Worm (Caenorhabditis elegans) whole organism, L4 larva: ENCODE measurements around the gene M02D8.5.
A peak's percentile ranks its signal among the peaks of the same experiment; 100 is the strongest.

ENCODE experiments used
- F26F4.8 ChIP-seq: fragments of 200-800 bp; sonication (Bioruptor generic); conservative IDR thresholded peaks from 2 replicates; pipeline ENCODE4 v1.3.6; 2022; ENCODE audit warnings: missing genetic modification characterization, missing compliant biosample characterization
- F44E2.7 ChIP-seq: fragments of 200-800 bp; sonication (Bioruptor generic); IDR thresholded peaks from 2 replicates; pipeline ENCODE4 v2.1.2; 2022; ENCODE audit warnings: missing genetic modification characterization, missing compliant biosample characterization
- T20F7.1 ChIP-seq: fragments of 200-800 bp; sonication (Bioruptor generic); optimal IDR thresholded peaks from 2 replicates; lab custom pipeline; 2018; ENCODE audit warnings: mild to moderate bottlenecking, missing genetic modification characterization, missing compliant biosample characterization
- T26A8.4 ChIP-seq: fragments of 200-800 bp; sonication (Bioruptor generic); IDR thresholded peaks from 2 replicates; pipeline ENCODE4 v1.3.6; 2022; ENCODE audit warnings: missing genetic modification characterization, missing compliant biosample characterization
- ZK546.5 ChIP-seq, 2 experiments: sonication (generic microtip); optimal IDR thresholded peaks; 2 replicates each; lab custom pipeline; 2017; ENCODE audit warnings: missing biosample characterization in 2 of 2, missing genetic modification characterization in 2 of 2
- aly-2 ChIP-seq: sonication (generic microtip); optimal IDR thresholded peaks from 2 replicates; lab custom pipeline; 2018; ENCODE audit warnings: missing biosample characterization, missing genetic modification characterization
- arid-1 ChIP-seq: fragments of 200-800 bp; sonication (Bioruptor generic); conservative IDR thresholded peaks from 2 replicates; pipeline ENCODE4 v1.3.6; 2022; ENCODE audit warnings: missing genetic modification reagents, missing genetic modification characterization, missing compliant biosample characterization
- ceh-20 ChIP-seq: fragments of 200-800 bp; sonication (Bioruptor generic); IDR thresholded peaks from 2 replicates; pipeline ENCODE4 v1.3.6; 2022; ENCODE audit warnings: missing genetic modification reagents, missing genetic modification characterization, missing compliant biosample characterization
- ceh-62 ChIP-seq: sonication (generic microtip); optimal IDR thresholded peaks from 2 replicates; lab custom pipeline; 2017; ENCODE audit warnings: missing biosample characterization, missing genetic modification characterization
- ceh-82 ChIP-seq: sonication (generic microtip); optimal IDR thresholded peaks from 2 replicates; lab custom pipeline; 2017; ENCODE audit warnings: missing biosample characterization, missing genetic modification characterization
- ctbp-1 ChIP-seq: fragments of 200-800 bp; sonication (Bioruptor generic); IDR thresholded peaks from 2 replicates; pipeline ENCODE4 v1.3.6; 2022; ENCODE audit warnings: missing genetic modification reagents, missing genetic modification characterization, missing compliant biosample characterization
- daf-16 ChIP-seq, 3 experiments: sonication (generic microtip); optimal IDR thresholded peaks; 2 replicates each; lab custom pipeline; 2016 to 2017; ENCODE audit warnings: missing genetic modification characterization in 3 of 3, missing genetic modification reagents in 3 of 3, mild to moderate bottlenecking in 2 of 3, missing compliant biosample characterization in 2 of 3, missing biosample characterization in 1 of 3, moderate library complexity in 1 of 3
- dpl-1 ChIP-seq: fragments of 150-350 bp; optimal IDR thresholded peaks from 2 replicates; lab custom pipeline; 2014; ENCODE audit warnings: missing biosample characterization, missing genetic modification reagents, missing genetic modification characterization
- egl-27 ChIP-seq: sonication (generic microtip); optimal IDR thresholded peaks from 3 replicates; lab custom pipeline; 2017; ENCODE audit warnings: missing biosample characterization, missing genetic modification reagents, missing genetic modification characterization
- fos-1 ChIP-seq: fragments of 150-350 bp; optimal IDR thresholded peaks from 2 replicates; lab custom pipeline; 2014; ENCODE audit warnings: missing biosample characterization, missing genetic modification characterization
- gei-8 ChIP-seq: fragments of 200-800 bp; sonication (Bioruptor generic); optimal IDR thresholded peaks from 2 replicates; lab custom pipeline; 2018; ENCODE audit warnings: mild to moderate bottlenecking, missing genetic modification characterization, missing compliant biosample characterization
- hif-1 ChIP-seq, 2 experiments: sonication (generic microtip); optimal IDR thresholded peaks; 2 replicates each; lab custom pipeline; 2016 to 2017; ENCODE audit warnings: missing compliant biosample characterization in 2 of 2, missing genetic modification characterization in 2 of 2, missing genetic modification reagents in 2 of 2, missing genotype in 2 of 2, mild to moderate bottlenecking in 1 of 2
- hlh-11 ChIP-seq: fragments of 200-800 bp; sonication (Bioruptor generic); optimal IDR thresholded peaks from 2 replicates; lab custom pipeline; 2018; ENCODE audit warnings: mild to moderate bottlenecking, missing genetic modification characterization, missing compliant biosample characterization
- hmg-1.1 ChIP-seq: fragments of 200-800 bp; sonication (Bioruptor generic); IDR thresholded peaks from 2 replicates; pipeline ENCODE4 v1.3.6; 2022; ENCODE audit warnings: missing genetic modification reagents, missing genetic modification characterization, missing compliant biosample characterization
- jun-1 ChIP-seq: fragments of 150-350 bp; optimal IDR thresholded peaks from 2 replicates; lab custom pipeline; 2014; ENCODE audit warnings: missing biosample characterization, missing genetic modification reagents, missing genetic modification characterization
- lin-1 ChIP-seq: fragments of 200-800 bp; sonication (Bioruptor generic); IDR thresholded peaks from 2 replicates; pipeline ENCODE4 v1.3.6; 2022; ENCODE audit warnings: missing genetic modification reagents, missing genetic modification characterization, missing compliant biosample characterization
- lin-13 ChIP-seq: fragments of 150-350 bp; optimal IDR thresholded peaks from 2 replicates; lab custom pipeline; 2014; ENCODE audit warnings: missing biosample characterization, missing genetic modification reagents, missing genetic modification characterization
- lin-15B ChIP-seq: fragments of 150-350 bp; sonication (generic microtip); optimal IDR thresholded peaks from 3 replicates; lab custom pipeline; 2014; ENCODE audit warnings: missing biosample characterization, missing genetic modification characterization
- lir-3 ChIP-seq: sonication (generic microtip); optimal IDR thresholded peaks from 2 replicates; lab custom pipeline; 2016; ENCODE audit warnings: mild to moderate bottlenecking, missing genetic modification characterization, missing compliant biosample characterization
- lsy-2 ChIP-seq, 2 experiments: fragments of 150-350 bp in 1 of 2; sonication (generic microtip) in 1 of 2; optimal IDR thresholded peaks; 2 replicates each; lab custom pipeline; 2014 to 2017; ENCODE audit warnings: missing biosample characterization in 2 of 2, missing genetic modification characterization in 2 of 2
- madf-9 ChIP-seq: fragments of 200-800 bp; sonication (Bioruptor generic); conservative IDR thresholded peaks from 2 replicates; pipeline ENCODE4 v1.3.6; 2022; ENCODE audit warnings: missing genetic modification reagents, missing genetic modification characterization, missing compliant biosample characterization
- mes-2 ChIP-seq: sonication (generic microtip); optimal IDR thresholded peaks from 2 replicates; lab custom pipeline; 2016; ENCODE audit warnings: missing genotype, mild to moderate bottlenecking, missing genetic modification characterization, missing compliant biosample characterization; ENCODE audit not compliant: poor library complexity, severe bottlenecking
- nhr-102 ChIP-seq: sonication (generic microtip); optimal IDR thresholded peaks from 2 replicates; lab custom pipeline; 2016; ENCODE audit warnings: mild to moderate bottlenecking, missing genetic modification characterization, moderate library complexity, missing compliant biosample characterization
- nhr-11 ChIP-seq: fragments of 150-350 bp; optimal IDR thresholded peaks from 2 replicates; lab custom pipeline; 2014; ENCODE audit warnings: missing biosample characterization, missing genetic modification characterization
- nhr-111 ChIP-seq: fragments of 200-800 bp; sonication (Bioruptor generic); optimal IDR thresholded peaks from 2 replicates; lab custom pipeline; 2018; ENCODE audit warnings: mild to moderate bottlenecking, missing genetic modification characterization, missing compliant biosample characterization
- nhr-237 ChIP-seq: sonication (generic microtip); optimal IDR thresholded peaks from 2 replicates; lab custom pipeline; 2017; ENCODE audit warnings: missing biosample characterization, missing genetic modification characterization
- nhr-25 ChIP-seq: sonication (generic microtip); optimal IDR thresholded peaks from 2 replicates; lab custom pipeline; 2017; ENCODE audit warnings: missing genetic modification characterization, mild to moderate bottlenecking, missing compliant biosample characterization, antibody characterized with exemption, moderate library complexity, borderline replicate concordance; ENCODE audit not compliant: insufficient read depth
- nhr-41 ChIP-seq: fragments of 200-800 bp; sonication (Bioruptor generic); IDR thresholded peaks from 2 replicates; pipeline ENCODE4 v1.3.6; 2022; ENCODE audit warnings: missing genetic modification reagents, missing genetic modification characterization, missing compliant biosample characterization
- nhr-42 ChIP-seq: fragments of 200-800 bp; sonication (Bioruptor generic); IDR thresholded peaks from 2 replicates; pipeline ENCODE4 v1.3.6; 2022; ENCODE audit warnings: missing genetic modification characterization, missing compliant biosample characterization
- nhr-48 ChIP-seq: sonication (generic microtip); optimal IDR thresholded peaks from 2 replicates; lab custom pipeline; 2016; ENCODE audit warnings: mild to moderate bottlenecking, missing genetic modification characterization, missing compliant biosample characterization
- nhr-76 ChIP-seq: fragments of 150-350 bp; optimal IDR thresholded peaks from 2 replicates; lab custom pipeline; 2014; ENCODE audit warnings: missing biosample characterization, missing genetic modification characterization
- pha-4 ChIP-seq, 2 experiments: fragments of 150-350 bp in 1 of 2; fragments of 200-800 bp in 1 of 2; sonication (Bioruptor generic) in 1 of 2; IDR thresholded peaks in 1 of 2; optimal IDR thresholded peaks in 1 of 2; 2 replicates each; pipeline versions ENCODE4 v1.3.6 to Lab custom; 2014 to 2022; ENCODE audit warnings: missing genetic modification characterization in 2 of 2, missing genetic modification reagents in 2 of 2, missing biosample characterization in 1 of 2, missing compliant biosample characterization in 1 of 2
- pqm-1 ChIP-seq: sonication (generic microtip); optimal IDR thresholded peaks from 2 replicates; lab custom pipeline; 2017; ENCODE audit warnings: missing biosample characterization, missing genetic modification characterization
- saeg-2 ChIP-seq: fragments of 200-800 bp; sonication (Bioruptor generic); IDR thresholded peaks from 2 replicates; pipeline ENCODE4 v1.3.6; 2022; ENCODE audit warnings: missing genetic modification reagents, missing genetic modification characterization, missing compliant biosample characterization
- set-16 ChIP-seq: fragments of 200-800 bp; sonication (Bioruptor generic); IDR thresholded peaks from 2 replicates; pipeline ENCODE4 v1.3.6; 2022; ENCODE audit warnings: missing genetic modification reagents, missing genetic modification characterization, missing compliant biosample characterization
- spr-3 ChIP-seq: fragments of 200-800 bp; sonication (Bioruptor generic); optimal IDR thresholded peaks from 2 replicates; lab custom pipeline; 2018; ENCODE audit warnings: mild to moderate bottlenecking, missing genetic modification characterization, missing compliant biosample characterization
- tra-1 ChIP-seq: fragments of 200-800 bp; sonication (Bioruptor generic); IDR thresholded peaks from 2 replicates; pipeline ENCODE4 v1.3.6; 2022; ENCODE audit warnings: missing genetic modification reagents, missing genetic modification characterization, missing compliant biosample characterization
- unc-62 ChIP-seq, 3 experiments: fragments of 150-350 bp in 1 of 3; sonication (generic microtip); optimal IDR thresholded peaks in 2 of 3; peaks in 1 of 3; 1 replicate in 1 of 3; 2 replicates in 2 of 3; lab custom pipeline; 2014 to 2017; ENCODE audit warnings: missing biosample characterization in 3 of 3, missing genetic modification characterization in 3 of 3, missing genetic modification reagents in 3 of 3, missing genotype in 1 of 3
- zfp-3 ChIP-seq: fragments of 200-800 bp; sonication (Bioruptor generic); conservative IDR thresholded peaks from 2 replicates; pipeline ENCODE4 v1.3.6; 2022; ENCODE audit warnings: missing genetic modification reagents, missing genetic modification characterization, missing compliant biosample characterization
- zip-2 ChIP-seq: fragments of 150-350 bp; optimal IDR thresholded peaks from 2 replicates; lab custom pipeline; 2014; ENCODE audit warnings: missing biosample characterization, missing genetic modification characterization
- ztf-7 ChIP-seq: fragments of 150-350 bp; optimal IDR thresholded peaks from 2 replicates; lab custom pipeline; 2014; ENCODE audit warnings: missing biosample characterization, missing genetic modification characterization

M02D8.5 gene

ce11 chrX:8761497-8761896, at the start of gene M02D8.5:
Gene M02D8.5 (minus strand): TSS chrX:8761597.
- TF ChIP-seq nhr-111 (GFP tag; lab: Kevin White, UChicago) (no peak), daf-16 (GFP tag; optimal IDR thresholded peaks at IDR 0.05; lab: Kevin White, UChicago) (no peak), daf-16 (tag; optimal IDR thresholded peaks at IDR 0.05; lab: Kevin White, UChicago) (peak; percentile 11), jun-1 (tag; lab: Kevin White, UChicago) (no peak)

ce11 chrX:8810908-8811307, 49.5 kb upstream of the M02D8.5 start, which contains the start of gene R04E5.9:
Gene R04E5.9 (minus strand): TSS chrX:8811142.
- peak in 1 of 2 experiments; percentile 7 for TF ChIP-seq ZK546.5 (tag; optimal IDR thresholded peaks at IDR 0.05; lab: Kevin White, UChicago)
- peak; percentile 47; the same call in 1 of the 2 replicates for TF ChIP-seq nhr-42 (GFP tag; lab: Robert Waterston, UW)
- peak; percentile 66; the same call in 1 of the 2 replicates for TF ChIP-seq nhr-41 (GFP tag; lab: Robert Waterston, UW)
- peak; percentile 96 for TF ChIP-seq hlh-11 (tag; lab: Kevin White, UChicago)
- peak; percentile 92 for TF ChIP-seq nhr-11 (tag; lab: Kevin White, UChicago)
- no peak for TF ChIP-seq zfp-3 (GFP tag; lab: Robert Waterston, UW)
- TF ChIP-seq hmg-1.1, result peak; percentile 89
- TF ChIP-seq nhr-237 (tag; lab: Kevin White, UChicago), result no peak
- TF ChIP-seq gei-8, result peak; percentile 31
- no peak for TF ChIP-seq F44E2.7 (GFP tag; lab: Robert Waterston, UW)
- TF ChIP-seq set-16, result peak; percentile 70
- TF ChIP-seq ztf-7 (tag; lab: Kevin White, UChicago), result peak; percentile 42
- TF ChIP-seq F26F4.8 (GFP tag; lab: Robert Waterston, UW), result no peak
- no peak for TF ChIP-seq fos-1 (tag; lab: Kevin White, UChicago)
- no peak for TF ChIP-seq aly-2 (tag; lab: Kevin White, UChicago)
- no peak for TF ChIP-seq saeg-2 (GFP tag; lab: Robert Waterston, UW)
- no peak for TF ChIP-seq ceh-62 (tag; lab: Kevin White, UChicago)
- TF ChIP-seq nhr-25, result peak; percentile 74
- no peak for TF ChIP-seq spr-3 (GFP tag; lab: Kevin White, UChicago)
- peak; percentile 58; the same call in 1 of the 2 replicates for TF ChIP-seq pha-4 (GFP tag; IDR thresholded peaks at IDR 0.05; lab: Robert Waterston, UW)
- peak; percentile 33 for TF ChIP-seq pha-4 (tag; optimal IDR thresholded peaks at IDR 0.05; lab: Kevin White, UChicago)
- peak in 1 of 2 experiments; percentile 99 for TF ChIP-seq unc-62 (GFP tag; optimal IDR thresholded peaks at IDR 0.05 in 1 of 2; lab: Kevin White, UChicago)
- no peak for TF ChIP-seq unc-62 (tag; optimal IDR thresholded peaks at IDR 0.05; lab: Kevin White, UChicago)
- no peak for TF ChIP-seq zip-2 (tag; lab: Kevin White, UChicago)
- peak; percentile 71 for TF ChIP-seq nhr-102 (tag; lab: Kevin White, UChicago)
- peak; percentile 70 to 84 for TF ChIP-seq lsy-2 (tag; optimal IDR thresholded peaks at IDR 0.05; lab: Kevin White, UChicago)
- TF ChIP-seq hif-1 (tag; optimal IDR thresholded peaks at IDR 0.05; lab: Kevin White, UChicago), result peak; percentile 24 to 89
- TF ChIP-seq nhr-48, result peak; percentile 81
- TF ChIP-seq egl-27 (tag; lab: Kevin White, UChicago), result no peak
- peak; percentile 72 for TF ChIP-seq T20F7.1 (GFP tag; lab: Kevin White, UChicago)
- no peak for TF ChIP-seq nhr-76 (tag; lab: Kevin White, UChicago)
- TF ChIP-seq T26A8.4, result peak; percentile 78
- TF ChIP-seq lir-3, result no peak
- TF ChIP-seq lin-13 (GFP tag; lab: Kevin White, UChicago), result peak; percentile 74
- TF ChIP-seq lin-1, result peak; percentile 65; the same call in 1 of the 2 replicates
- peak; percentile 71; the same call in 1 of the 2 replicates for TF ChIP-seq madf-9 (GFP tag; lab: Robert Waterston, UW)
- peak; percentile 74 for TF ChIP-seq arid-1 (GFP tag; lab: Robert Waterston, UW)
- peak; percentile 7 to 46 for TF ChIP-seq daf-16 (GFP tag; optimal IDR thresholded peaks at IDR 0.05; lab: Kevin White, UChicago)
- peak; percentile 85 for TF ChIP-seq daf-16 (tag; optimal IDR thresholded peaks at IDR 0.05; lab: Kevin White, UChicago)
- peak; percentile 42 for TF ChIP-seq pqm-1 (tag; lab: Kevin White, UChicago)
- TF ChIP-seq dpl-1 (GFP tag; lab: Kevin White, UChicago), result peak; percentile 49
- TF ChIP-seq ctbp-1 (GFP tag; lab: Robert Waterston, UW), result peak; percentile 80
- peak; percentile 44; the same call in 1 of the 2 replicates for TF ChIP-seq ceh-20 (GFP tag; lab: Robert Waterston, UW)
- TF ChIP-seq mes-2, result peak; percentile 78
- no peak for TF ChIP-seq lin-15B (tag; lab: Kevin White, UChicago)
- TF ChIP-seq tra-1 (GFP tag; lab: Robert Waterston, UW), result peak; percentile 89
- no peak for TF ChIP-seq ceh-82
